Fruit fly (Drosophila melanogaster) whole organism, pupa: Measurements from ENCODE around the gene Zip71B.
A peak's percentile ranks its signal among the peaks of the same experiment; 100 is the strongest.

ENCODE experiments used
- CG10348 ChIP-seq: fragments of 200-800 bp; sonication (Bioruptor generic); IDR thresholded peaks from 2 replicates; pipeline ENCODE4 v1.3.6; 2022; ENCODE audit warnings: missing biosample characterization, missing genetic modification characterization
- CG12605 ChIP-seq: fragments of 200-800 bp; sonication (Bioruptor generic); IDR thresholded peaks from 2 replicates; pipeline ENCODE4 v1.3.6; 2022; ENCODE audit warnings: missing biosample characterization, missing genetic modification characterization
- CG13204 ChIP-seq: fragments of 200-800 bp; sonication (Bioruptor generic); optimal IDR thresholded peaks from 2 replicates; lab custom pipeline; 2018; ENCODE audit warnings: missing biosample characterization, mild to moderate bottlenecking, missing genetic modification characterization, moderate library complexity
- CG14655 ChIP-seq: fragments of 200-800 bp; sonication (Bioruptor generic); optimal IDR thresholded peaks from 3 replicates; lab custom pipeline; 2017; ENCODE audit warnings: mild to moderate bottlenecking, missing biosample characterization, missing genetic modification reagents, missing genetic modification characterization
- CG15710 ChIP-seq: fragments of 200-800 bp; sonication (Bioruptor generic); optimal IDR thresholded peaks from 2 replicates; lab custom pipeline; 2018; ENCODE audit warnings: missing biosample characterization, mild to moderate bottlenecking, missing genetic modification characterization, moderate library complexity
- CG17806 ChIP-seq: fragments of 200-800 bp; sonication (Bioruptor generic); optimal IDR thresholded peaks from 2 replicates; lab custom pipeline; 2018; ENCODE audit warnings: missing biosample characterization, mild to moderate bottlenecking, missing genetic modification characterization, moderate library complexity
- CG32121 ChIP-seq: fragments of 200-800 bp; sonication (Bioruptor generic); IDR thresholded peaks from 2 replicates; pipeline ENCODE4 v1.3.6; 2022; ENCODE audit warnings: missing biosample characterization, missing genetic modification characterization
- CG34367 ChIP-seq: fragments of 200-800 bp; sonication (Bioruptor generic); optimal IDR thresholded peaks from 2 replicates; lab custom pipeline; 2018; ENCODE audit warnings: missing biosample characterization, mild to moderate bottlenecking, missing genetic modification characterization
- CG4496 ChIP-seq: fragments of 200-800 bp; sonication (Bioruptor generic); IDR thresholded peaks from 3 replicates; pipeline ENCODE4 v1.3.6; 2022; ENCODE audit warnings: missing biosample characterization, missing genetic modification characterization
- CG8159 ChIP-seq: fragments of 200-800 bp; sonication (Bioruptor generic); optimal IDR thresholded peaks from 3 replicates; lab custom pipeline; 2018; ENCODE audit warnings: missing biosample characterization, mild to moderate bottlenecking, missing genetic modification characterization, moderate library complexity
- CG8301 ChIP-seq: fragments of 200-800 bp; sonication (Bioruptor generic); optimal IDR thresholded peaks from 2 replicates; lab custom pipeline; 2018; ENCODE audit warnings: missing biosample characterization, mild to moderate bottlenecking, missing genetic modification characterization
- CG9948 ChIP-seq: fragments of 200-800 bp; sonication (Bioruptor generic); optimal IDR thresholded peaks from 2 replicates; lab custom pipeline; 2018; ENCODE audit warnings: missing biosample characterization, mild to moderate bottlenecking, missing genetic modification characterization, moderate library complexity
- D1 ChIP-seq: fragments of 200-800 bp; sonication (Bioruptor generic); optimal IDR thresholded peaks from 2 replicates; lab custom pipeline; 2018; ENCODE audit warnings: missing biosample characterization, mild to moderate bottlenecking, missing genetic modification characterization, moderate library complexity
- EcR ChIP-seq: fragments of 200-800 bp; sonication (Bioruptor generic); optimal IDR thresholded peaks from 3 replicates; lab custom pipeline; 2019; ENCODE audit warnings: missing biosample characterization, missing genetic modification characterization, mild to moderate bottlenecking, moderate library complexity, missing genetic modification reagents
- Ets98B ChIP-seq: fragments of 200-800 bp; sonication (Bioruptor generic); IDR thresholded peaks from 2 replicates; pipeline ENCODE4 v1.3.6; 2022; ENCODE audit warnings: missing biosample characterization, missing genetic modification characterization
- Pif1A ChIP-seq: fragments of 200-800 bp; sonication (Bioruptor generic); optimal IDR thresholded peaks from 3 replicates; lab custom pipeline; 2016; ENCODE audit warnings: missing biosample characterization, missing genetic modification characterization
- Pif1B ChIP-seq: fragments of 200-800 bp; sonication (Bioruptor generic); optimal IDR thresholded peaks from 3 replicates; lab custom pipeline; 2016; ENCODE audit warnings: missing biosample characterization, missing genetic modification characterization
- Snoo ChIP-seq: fragments of 200-800 bp; sonication (Bioruptor generic); optimal IDR thresholded peaks from 3 replicates; lab custom pipeline; 2017; ENCODE audit warnings: missing biosample characterization, mild to moderate bottlenecking, missing genetic modification characterization, inconsistent platforms
- fd96Ca ChIP-seq: fragments of 200-800 bp; sonication (Bioruptor generic); IDR thresholded peaks from 3 replicates; pipeline ENCODE4 v1.3.6; 2022; ENCODE audit warnings: missing biosample characterization, missing genetic modification characterization
- gl ChIP-seq: fragments of 200-800 bp; sonication (Bioruptor generic); optimal IDR thresholded peaks from 2 replicates; lab custom pipeline; 2018; ENCODE audit warnings: missing biosample characterization, mild to moderate bottlenecking, missing genetic modification characterization
- rn ChIP-seq: fragments of 200-800 bp; sonication (Bioruptor generic); IDR thresholded peaks from 2 replicates; pipeline ENCODE4 v1.3.6; 2022; ENCODE audit warnings: missing biosample characterization, missing genetic modification characterization

Zip71B gene

dm6 chr3L:14977536-14978495, 14.3 kb upstream of the Zip71B start:
- TF ChIP-seq rn: no peak
- peak; percentile 2 for TF ChIP-seq CG8301 (tag; lab: Kevin White, UChicago)
- no peak for TF ChIP-seq fd96Ca (GFP tag; lab: Robert Waterston, UW)
- no peak for TF ChIP-seq CG12605
- TF ChIP-seq Snoo (tag; lab: Kevin White, UChicago): peak; percentile 64
- TF ChIP-seq CG4496 (GFP tag; lab: Robert Waterston, UW): peak; percentile 39; the same call in 1 of the 3 replicates
- peak; percentile 29 for TF ChIP-seq CG17806
- TF ChIP-seq CG9948 (tag; lab: Kevin White, UChicago): peak; percentile 71
- TF ChIP-seq CG8159: peak; percentile 77
- peak; percentile 87 for TF ChIP-seq EcR
- TF ChIP-seq CG13204: peak; percentile 15
- peak; percentile 73 for TF ChIP-seq CG15710 (tag; lab: Kevin White, UChicago)
- peak; percentile 27 for TF ChIP-seq Pif1B (GFP tag; lab: Kevin White, UChicago)
- TF ChIP-seq D1 (tag; lab: Kevin White, UChicago): no peak
- peak; percentile 21 for TF ChIP-seq Pif1A
- no peak for TF ChIP-seq gl
- no peak; the same call in 1 of the 2 replicates for TF ChIP-seq Ets98B (GFP tag; lab: Robert Waterston, UW)
- no peak for TF ChIP-seq CG10348 (GFP tag; lab: Robert Waterston, UW)
- TF ChIP-seq CG14655 (GFP tag; lab: Kevin White, UChicago): peak; percentile 63
- TF ChIP-seq CG34367 (tag; lab: Kevin White, UChicago): peak; percentile 21
- no peak for TF ChIP-seq CG32121 (GFP tag; lab: Robert Waterston, UW)

- TF ChIP-seq CG32121 (GFP tag; lab: Robert Waterston, UW): peak; percentile 39
- no peak for TF ChIP-seq CG10348 (GFP tag; lab: Robert Waterston, UW)
- peak; percentile 3 for TF ChIP-seq CG13204
- no peak for TF ChIP-seq CG12605
- TF ChIP-seq CG4496 (GFP tag; lab: Robert Waterston, UW): 0 out of 3 replicates have a peak, but pooled peaks have one; percentile 38
- 0 out of 2 replicates have a peak, but pooled peaks have one; percentile 24 for TF ChIP-seq Ets98B (GFP tag; lab: Robert Waterston, UW)
- no peak for TF ChIP-seq rn
- TF ChIP-seq D1 (tag; lab: Kevin White, UChicago): no peak
- TF ChIP-seq CG34367 (tag; lab: Kevin White, UChicago): no peak
- no peak for TF ChIP-seq CG8159
- peak; percentile 73 for TF ChIP-seq fd96Ca (GFP tag; lab: Robert Waterston, UW)
- TF ChIP-seq Pif1A: no peak
- TF ChIP-seq CG17806: no peak
- TF ChIP-seq Snoo (tag; lab: Kevin White, UChicago): no peak
- no peak for TF ChIP-seq CG9948 (tag; lab: Kevin White, UChicago)
- no peak for TF ChIP-seq CG8301 (tag; lab: Kevin White, UChicago)
- TF ChIP-seq CG14655 (GFP tag; lab: Kevin White, UChicago): no peak
- TF ChIP-seq CG15710 (tag; lab: Kevin White, UChicago): no peak
- no peak for TF ChIP-seq gl
- no peak for TF ChIP-seq Pif1B (GFP tag; lab: Kevin White, UChicago)
- TF ChIP-seq EcR: peak; percentile 98
Measured at dm6 chr3L:14978496-14978894, 13.6 kb upstream of the Zip71B start.

- TF ChIP-seq Ets98B (GFP tag; lab: Robert Waterston, UW): no peak
- TF ChIP-seq CG8301 (tag; lab: Kevin White, UChicago): no peak
- TF ChIP-seq gl: no peak
- TF ChIP-seq CG13204: no peak
- no peak for TF ChIP-seq rn
- no peak for TF ChIP-seq CG32121 (GFP tag; lab: Robert Waterston, UW)
- no peak for TF ChIP-seq CG10348 (GFP tag; lab: Robert Waterston, UW)
- TF ChIP-seq D1 (tag; lab: Kevin White, UChicago): no peak
- no peak for TF ChIP-seq CG14655 (GFP tag; lab: Kevin White, UChicago)
- no peak for TF ChIP-seq CG4496 (GFP tag; lab: Robert Waterston, UW)
- TF ChIP-seq EcR: no peak
- no peak for TF ChIP-seq Pif1A
- TF ChIP-seq CG17806: no peak
- TF ChIP-seq CG8159: no peak
- TF ChIP-seq CG9948 (tag; lab: Kevin White, UChicago): no peak
- no peak for TF ChIP-seq CG12605
- TF ChIP-seq Pif1B (GFP tag; lab: Kevin White, UChicago): no peak
- no peak for TF ChIP-seq fd96Ca (GFP tag; lab: Robert Waterston, UW)
Measured at dm6 chr3L:14979332-14979731, 12.8 kb upstream of the Zip71B start, which contains the start of gene CG3349. CG3349 (plus strand) TSS chr3L:14979620.

- TF ChIP-seq EcR (peak; percentile 66), gl (no peak)
Measured at dm6 chr3L:14980038-14980437, 12.1 kb upstream of the Zip71B start.

dm6 chr3L:14982675-14983084, 9.4 kb upstream of the Zip71B start, which contains the start of gene CG5114:
CG5114 (plus strand) TSS chr3L:14982835.
- no peak for TF ChIP-seq D1 (tag; lab: Kevin White, UChicago)
- TF ChIP-seq Pif1A: no peak
- no peak for TF ChIP-seq Pif1B (GFP tag; lab: Kevin White, UChicago)
- TF ChIP-seq Ets98B (GFP tag; lab: Robert Waterston, UW): peak; percentile 23; the same call in 1 of the 2 replicates
- TF ChIP-seq EcR: peak; percentile 6
- peak; percentile 60; the same call in 1 of the 3 replicates for TF ChIP-seq CG4496 (GFP tag; lab: Robert Waterston, UW)
- TF ChIP-seq CG17806: no peak
- TF ChIP-seq CG34367 (tag; lab: Kevin White, UChicago): no peak
